Worm (Caenorhabditis elegans) whole organism, L2 larva: ENCODE data around the gene F53A3.7.

Source experiments
- C34F6.9 ChIP-seq: fragments of 150-350 bp; optimal IDR thresholded peaks from 2 replicates; lab custom pipeline; 2014; ENCODE audit warnings: missing biosample characterization, missing genetic modification characterization
- F13H6.1 ChIP-seq: sonication (generic microtip); optimal IDR thresholded peaks from 2 replicates; lab custom pipeline; 2016; ENCODE audit warnings: missing genetic modification characterization, missing compliant biosample characterization
- R02D3.7 ChIP-seq: fragments of 150-350 bp; optimal IDR thresholded peaks from 2 replicates; lab custom pipeline; 2014; ENCODE audit warnings: missing biosample characterization, missing genetic modification characterization
- Y55F3AM.14 ChIP-seq: fragments of 200-800 bp; sonication (Bioruptor generic); optimal IDR thresholded peaks from 2 replicates; lab custom pipeline; 2018; ENCODE audit warnings: mild to moderate bottlenecking, missing genetic modification characterization, missing compliant biosample characterization
- ZK546.5 ChIP-seq: sonication (generic microtip); optimal IDR thresholded peaks from 2 replicates; lab custom pipeline; 2017; ENCODE audit warnings: missing biosample characterization, missing genetic modification characterization
- aly-2 ChIP-seq: fragments of 150-350 bp; optimal IDR thresholded peaks from 2 replicates; lab custom pipeline; 2014; ENCODE audit warnings: missing biosample characterization, missing genetic modification characterization
- ama-1 ChIP-seq: fragments of 150-350 bp; optimal IDR thresholded peaks from 2 replicates; lab custom pipeline; 2018; ENCODE audit warnings: inconsistent platforms
- blmp-1 ChIP-seq: sonication (generic microtip); optimal IDR thresholded peaks from 2 replicates; lab custom pipeline; 2017; ENCODE audit warnings: missing genetic modification characterization, mild to moderate bottlenecking, missing compliant biosample characterization, antibody characterized with exemption, moderate library complexity; ENCODE audit not compliant: insufficient read depth
- ceh-16 ChIP-seq: fragments of 150-350 bp; optimal IDR thresholded peaks from 2 replicates; lab custom pipeline; 2014; ENCODE audit warnings: missing biosample characterization, missing genetic modification characterization
- ceh-82 ChIP-seq: fragments of 150-350 bp; optimal IDR thresholded peaks from 2 replicates; lab custom pipeline; 2014; ENCODE audit warnings: missing biosample characterization, missing genetic modification characterization
- crh-2 ChIP-seq: sonication (generic microtip); optimal IDR thresholded peaks from 2 replicates; lab custom pipeline; 2017; ENCODE audit warnings: missing biosample characterization, missing genetic modification characterization
- dmd-4 ChIP-seq: sonication (generic microtip); optimal IDR thresholded peaks from 2 replicates; lab custom pipeline; 2017; ENCODE audit warnings: missing biosample characterization, missing genetic modification characterization
- egl-27 ChIP-seq: sonication (generic microtip); optimal IDR thresholded peaks from 3 replicates; lab custom pipeline; 2017; ENCODE audit warnings: missing biosample characterization, missing genetic modification reagents, missing genetic modification characterization
- elt-1 ChIP-seq: fragments of 150-350 bp; optimal IDR thresholded peaks from 2 replicates; lab custom pipeline; 2014; ENCODE audit warnings: missing biosample characterization, missing genetic modification characterization
- elt-3 ChIP-seq: sonication (generic microtip); optimal IDR thresholded peaks from 2 replicates; lab custom pipeline; 2017; ENCODE audit warnings: missing biosample characterization, missing genetic modification characterization
- fos-1 ChIP-seq: fragments of 150-350 bp; optimal IDR thresholded peaks from 2 replicates; lab custom pipeline; 2014; ENCODE audit warnings: missing biosample characterization, missing genetic modification characterization
- gmeb-1 ChIP-seq: fragments of 150-350 bp; optimal IDR thresholded peaks from 2 replicates; lab custom pipeline; 2014; ENCODE audit warnings: missing biosample characterization, missing genetic modification characterization
- lin-11 ChIP-seq: fragments of 150-350 bp; sonication (generic microtip); optimal IDR thresholded peaks from 2 replicates; lab custom pipeline; 2014; ENCODE audit warnings: missing biosample characterization, missing genetic modification characterization, inconsistent platforms, mixed read lengths
- lin-13 ChIP-seq: fragments of 150-350 bp; optimal IDR thresholded peaks from 2 replicates; lab custom pipeline; 2014; ENCODE audit warnings: missing biosample characterization, missing genetic modification reagents, missing genetic modification characterization
- lin-39 ChIP-seq: fragments of 150-350 bp; optimal IDR thresholded peaks from 2 replicates; lab custom pipeline; 2014; ENCODE audit warnings: missing biosample characterization, missing genetic modification reagents, missing genetic modification characterization
- lsy-2 ChIP-seq, 2 experiments: fragments of 150-350 bp in 1 of 2; sonication (generic microtip) in 1 of 2; optimal IDR thresholded peaks; 2 replicates each; lab custom pipeline; 2014 to 2017; ENCODE audit warnings: missing biosample characterization in 2 of 2, missing genetic modification characterization in 2 of 2
- mab-5 ChIP-seq: fragments of 150-350 bp; optimal IDR thresholded peaks from 2 replicates; lab custom pipeline; 2014; ENCODE audit warnings: missing biosample characterization, missing genetic modification characterization
- mdl-1 ChIP-seq, 2 experiments: fragments of 150-350 bp in 1 of 2; sonication (generic microtip) in 1 of 2; optimal IDR thresholded peaks; 2 replicates each; lab custom pipeline; 2017; ENCODE audit warnings: missing biosample characterization in 2 of 2, missing genetic modification characterization in 2 of 2
- nhr-10 ChIP-seq: sonication (generic microtip); optimal IDR thresholded peaks from 2 replicates; lab custom pipeline; 2017; ENCODE audit warnings: missing biosample characterization, missing genetic modification characterization
- nhr-11 ChIP-seq: fragments of 150-350 bp; optimal IDR thresholded peaks from 2 replicates; lab custom pipeline; 2014; ENCODE audit warnings: missing biosample characterization, missing genetic modification characterization
- nhr-12 ChIP-seq: fragments of 150-350 bp; optimal IDR thresholded peaks from 2 replicates; lab custom pipeline; 2014; ENCODE audit warnings: missing biosample characterization, missing genetic modification characterization
- nhr-129 ChIP-seq: fragments of 150-350 bp; optimal IDR thresholded peaks from 2 replicates; lab custom pipeline; 2014; ENCODE audit warnings: missing biosample characterization, missing genetic modification characterization
- nhr-21 ChIP-seq: fragments of 150-350 bp; optimal IDR thresholded peaks from 2 replicates; lab custom pipeline; 2014; ENCODE audit warnings: missing biosample characterization, missing genetic modification characterization
- nhr-23 ChIP-seq: fragments of 150-350 bp; optimal IDR thresholded peaks from 2 replicates; lab custom pipeline; 2014; ENCODE audit warnings: missing biosample characterization, missing genetic modification reagents, missing genetic modification characterization
- nhr-237 ChIP-seq: fragments of 150-350 bp; optimal IDR thresholded peaks from 2 replicates; lab custom pipeline; 2014; ENCODE audit warnings: missing biosample characterization, missing genetic modification characterization
- nhr-25 ChIP-seq: fragments of 150-350 bp; sonication (generic microtip); optimal IDR thresholded peaks from 3 replicates; lab custom pipeline; 2014; ENCODE audit warnings: missing biosample characterization, missing genetic modification characterization
- nhr-6 ChIP-seq: fragments of 150-350 bp; optimal IDR thresholded peaks from 2 replicates; lab custom pipeline; 2014; ENCODE audit warnings: missing biosample characterization, missing genetic modification characterization
- nhr-77 ChIP-seq: fragments of 150-350 bp; optimal IDR thresholded peaks from 2 replicates; lab custom pipeline; 2014; ENCODE audit warnings: missing biosample characterization, missing genetic modification characterization
- peb-1 ChIP-seq: fragments of 150-350 bp; optimal IDR thresholded peaks from 2 replicates; lab custom pipeline; 2014; ENCODE audit warnings: missing biosample characterization, missing genetic modification characterization
- sem-4 ChIP-seq: fragments of 150-350 bp; optimal IDR thresholded peaks from 2 replicates; lab custom pipeline; 2014; ENCODE audit warnings: missing biosample characterization, missing genetic modification reagents, missing genetic modification characterization
- skn-1 ChIP-seq: sonication (generic microtip); optimal IDR thresholded peaks from 2 replicates; lab custom pipeline; 2017; ENCODE audit warnings: missing biosample characterization, missing genetic modification characterization
- sma-3 ChIP-seq: sonication (generic microtip); optimal IDR thresholded peaks from 2 replicates; lab custom pipeline; 2016; ENCODE audit warnings: missing genetic modification reagents, missing genetic modification characterization, missing compliant biosample characterization
- sma-9 ChIP-seq, 2 experiments: fragments of 150-350 bp in 1 of 2; sonication (generic microtip) in 1 of 2; optimal IDR thresholded peaks; 2 replicates each; lab custom pipeline; 2014 to 2016; ENCODE audit warnings: missing genetic modification characterization in 2 of 2, mild to moderate bottlenecking in 1 of 2, missing biosample characterization in 1 of 2, missing compliant biosample characterization in 1 of 2, missing genetic modification reagents in 1 of 2, moderate library complexity in 1 of 2
- snpc-4 ChIP-seq: fragments of 150-350 bp; optimal IDR thresholded peaks from 2 replicates; lab custom pipeline; 2014; ENCODE audit warnings: missing biosample characterization, missing genetic modification characterization
- unc-39 ChIP-seq: fragments of 150-350 bp; optimal IDR thresholded peaks from 2 replicates; lab custom pipeline; 2014; ENCODE audit warnings: missing biosample characterization, missing genetic modification characterization
- unc-55 ChIP-seq: fragments of 150-350 bp; sonication (generic microtip); optimal IDR thresholded peaks from 3 replicates; lab custom pipeline; 2014; ENCODE audit warnings: missing biosample characterization, missing genetic modification reagents, missing genetic modification characterization
- unc-62 ChIP-seq: fragments of 150-350 bp; optimal IDR thresholded peaks from 2 replicates; lab custom pipeline; 2014; ENCODE audit warnings: missing biosample characterization, missing genetic modification reagents, missing genetic modification characterization
- zag-1 ChIP-seq: fragments of 150-350 bp; optimal IDR thresholded peaks from 2 replicates; lab custom pipeline; 2014; ENCODE audit warnings: missing biosample characterization, missing genetic modification characterization
- ztf-1 ChIP-seq: fragments of 200-800 bp; sonication (Bioruptor generic); conservative IDR thresholded peaks from 2 replicates; pipeline ENCODE4 v1.3.6; 2022; ENCODE audit warnings: missing genetic modification characterization, missing compliant biosample characterization
- ztf-11 ChIP-seq: sonication (generic microtip); optimal IDR thresholded peaks from 2 replicates; lab custom pipeline; 2017; ENCODE audit warnings: missing biosample characterization, missing genetic modification characterization
- ztf-4 ChIP-seq: fragments of 150-350 bp; optimal IDR thresholded peaks from 2 replicates; lab custom pipeline; 2014; ENCODE audit warnings: missing biosample characterization, missing genetic modification characterization

F53A3.7 gene

DNA sequence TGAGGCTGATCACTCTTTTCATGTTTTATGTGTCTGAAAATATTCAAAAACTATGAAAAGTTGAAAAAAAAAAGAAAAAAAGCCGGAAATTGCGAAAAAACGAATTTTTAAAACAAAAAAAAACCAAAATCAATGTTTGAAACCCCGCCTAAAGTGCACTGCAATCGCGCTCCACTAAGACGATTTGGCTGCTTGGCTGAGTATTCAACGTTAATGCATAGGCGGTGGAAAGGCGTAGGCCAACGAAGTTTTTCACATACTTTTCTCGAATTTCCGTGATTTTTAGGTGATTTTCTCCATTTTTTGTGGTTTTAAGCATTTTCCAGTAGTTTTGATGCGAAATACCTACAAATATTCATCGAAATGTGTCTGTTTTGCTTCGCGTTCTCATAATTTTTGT lies 1.1 kb upstream of the F53A3.7 start, which contains the start of the genes polh-1 and rps-22:
polh-1 (minus strand) TSS at position 34 of the 400 bp plus-strand sequence.
rps-22 (plus strand) TSS at position 300 of the 400 bp plus-strand sequence.
- TF ChIP-seq crh-2 (peak; percentile 95), C34F6.9 (tag; lab: Kevin White, UChicago) (peak; percentile 95), blmp-1 (peak; percentile 64), lin-39 (peak; percentile 60), sma-3 (GFP tag; lab: Kevin White, UChicago) (peak; percentile 85), nhr-25 (peak; percentile 90), ceh-82 (peak; percentile 70), Y55F3AM.14 (no peak), F13H6.1 (tag; lab: Kevin White, UChicago) (peak; percentile 81), mab-5 (tag; lab: Kevin White, UChicago) (peak; percentile 77), sma-9 (GFP tag; optimal IDR thresholded peaks at IDR 0.05; lab: Kevin White, UChicago) (peak; percentile 92), sma-9 (tag; optimal IDR thresholded peaks at IDR 0.05; lab: Kevin White, UChicago) (no peak), nhr-77 (tag; lab: Kevin White, UChicago) (no peak), aly-2 (tag; lab: Kevin White, UChicago) (no peak), peb-1 (tag; lab: Kevin White, UChicago) (no peak), ZK546.5 (tag; lab: Kevin White, UChicago) (peak; percentile 57), snpc-4 (tag; lab: Kevin White, UChicago) (peak; percentile 73), fos-1 (tag; lab: Kevin White, UChicago) (peak; percentile 76), lin-11 (peak; percentile 88), R02D3.7 (tag; lab: Kevin White, UChicago) (no peak), ztf-11 (tag; lab: Kevin White, UChicago) (no peak), nhr-237 (tag; lab: Kevin White, UChicago) (peak; percentile 42), dmd-4 (tag; lab: Kevin White, UChicago) (no peak), lsy-2 (tag; optimal IDR thresholded peaks at IDR 0.05; lab: Kevin White, UChicago) (peak; percentile 77 to 95), gmeb-1 (tag; lab: Kevin White, UChicago) (peak; percentile 98), skn-1 (no peak), ztf-1 (GFP tag; lab: Robert Waterston, UW) (no peak), nhr-10 (tag; lab: Kevin White, UChicago) (no peak), ceh-16 (tag; lab: Kevin White, UChicago) (peak; percentile 44), nhr-21 (tag; lab: Kevin White, UChicago) (peak; percentile 86), nhr-6 (tag; lab: Kevin White, UChicago) (peak; percentile 80), lin-13 (GFP tag; lab: Kevin White, UChicago) (peak; percentile 97), ama-1 (lab: Kevin White, UChicago) (peak; percentile 72), nhr-12 (no peak), unc-55 (peak; percentile 98), nhr-129 (tag; lab: Kevin White, UChicago) (peak; percentile 97), nhr-11 (tag; lab: Kevin White, UChicago) (no peak), ztf-4 (tag; lab: Kevin White, UChicago) (peak; percentile 50), sem-4 (tag; lab: Kevin White, UChicago) (peak; percentile 78), elt-1 (tag; lab: Kevin White, UChicago) (no peak), unc-39 (tag; lab: Kevin White, UChicago) (no peak), egl-27 (tag; lab: Kevin White, UChicago) (peak; percentile 11), zag-1 (tag; lab: Kevin White, UChicago) (peak; percentile 77), nhr-23 (tag; lab: Kevin White, UChicago) (no peak), elt-3 (tag; lab: Kevin White, UChicago) (no peak)

DNA sequence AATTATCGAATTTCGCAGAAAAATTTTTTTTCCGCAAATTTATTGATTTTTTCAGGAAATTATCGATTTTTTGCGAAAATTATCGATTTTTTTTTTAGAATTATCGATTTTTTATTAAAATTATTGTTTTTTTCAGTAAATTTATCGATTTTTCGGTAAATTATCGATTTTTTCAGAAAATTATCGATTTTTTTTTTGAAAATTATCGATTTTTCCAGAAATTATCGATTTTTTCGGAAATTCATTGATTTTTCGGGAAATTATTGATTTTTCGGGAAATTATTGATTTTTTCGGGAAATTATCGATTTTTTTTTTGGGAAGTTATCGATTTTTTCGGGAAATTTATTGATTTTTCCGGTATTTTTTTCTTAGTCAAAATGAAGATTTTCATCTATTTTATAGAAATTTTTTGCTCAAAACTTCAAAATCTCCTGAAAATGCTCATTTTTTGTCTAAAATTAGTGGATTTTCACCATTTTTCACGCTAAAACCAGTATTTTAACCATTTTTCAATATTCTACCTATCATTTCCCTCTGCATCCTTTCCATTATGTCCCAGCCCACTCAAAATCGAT lies 4.3 kb downstream of the F53A3.7 start:
- TF ChIP-seq nhr-129 (tag; lab: Kevin White, UChicago) = no peak
- TF ChIP-seq ZK546.5 (tag; lab: Kevin White, UChicago) = no peak
- TF ChIP-seq nhr-25 = no peak
- TF ChIP-seq nhr-11 (tag; lab: Kevin White, UChicago) = no peak
- no peak for TF ChIP-seq mdl-1 (tag; optimal IDR thresholded peaks at IDR 0.05; lab: Kevin White, UChicago)
- no peak for TF ChIP-seq lin-39
- TF ChIP-seq unc-62 (GFP tag; lab: Kevin White, UChicago) = no peak
- TF ChIP-seq ztf-4 (tag; lab: Kevin White, UChicago) = no peak
- no peak for TF ChIP-seq C34F6.9 (tag; lab: Kevin White, UChicago)
- TF ChIP-seq skn-1 = no peak
- no peak for TF ChIP-seq ceh-16 (tag; lab: Kevin White, UChicago)
- no peak for TF ChIP-seq nhr-23 (tag; lab: Kevin White, UChicago)
- no peak for TF ChIP-seq nhr-77 (tag; lab: Kevin White, UChicago)
- TF ChIP-seq crh-2 = no peak
- TF ChIP-seq, all 48 proteins: peak for 0
